Worm (Caenorhabditis elegans): ENCODE measurements around the gene crb-1.

ce11 chrX:17359452-17359851, 54.4 kb downstream of the crb-1 start, which contains the start of gene npr-36:
- TF ChIP-seq hmg-11 (tag; optimal IDR thresholded peaks at IDR 0.05) (no peak), lsy-12 (tag; optimal IDR thresholded peaks at IDR 0.05) (no peak), fos-1 (tag; optimal IDR thresholded peaks at IDR 0.05) (no peak), pha-4 (tag; optimal IDR thresholded peaks at IDR 0.05) (no peak), nhr-237 (tag; optimal IDR thresholded peaks at IDR 0.05) (no peak), elt-1 (tag; optimal IDR thresholded peaks at IDR 0.05) (no peak)

Data from whole organism, L3 larva.